Worm (Caenorhabditis elegans) whole organism, L2 larva: ENCODE results near the gene gfat-1.

Source experiments
- F13H6.1 ChIP-seq: sonication (generic microtip); optimal IDR thresholded peaks from 2 replicates; lab custom pipeline; 2016; ENCODE audit warnings: missing genetic modification characterization, missing compliant biosample characterization
- blmp-1 ChIP-seq: sonication (generic microtip); optimal IDR thresholded peaks from 2 replicates; lab custom pipeline; 2017; ENCODE audit warnings: missing genetic modification characterization, mild to moderate bottlenecking, missing compliant biosample characterization, antibody characterized with exemption, moderate library complexity; ENCODE audit not compliant: insufficient read depth
- mdl-1 ChIP-seq, 2 experiments: fragments of 150-350 bp in 1 of 2; sonication (generic microtip) in 1 of 2; optimal IDR thresholded peaks; 2 replicates each; lab custom pipeline; 2017; ENCODE audit warnings: missing biosample characterization in 2 of 2, missing genetic modification characterization in 2 of 2
- nhr-77 ChIP-seq: fragments of 150-350 bp; optimal IDR thresholded peaks from 2 replicates; lab custom pipeline; 2014; ENCODE audit warnings: missing biosample characterization, missing genetic modification characterization
- ztf-4 ChIP-seq: fragments of 150-350 bp; optimal IDR thresholded peaks from 2 replicates; lab custom pipeline; 2014; ENCODE audit warnings: missing biosample characterization, missing genetic modification characterization

- TF ChIP-seq F13H6.1 (peak; percentile 35), nhr-77 (tag; lab: Kevin White, UChicago) (no peak), blmp-1 (tag; lab: Kevin White, UChicago) (peak; percentile 47), mdl-1 (tag; optimal IDR thresholded peaks at IDR 0.05; lab: Kevin White, UChicago) (no peak), ztf-4 (tag; lab: Kevin White, UChicago) (no peak)
Measured at ce11 chrII:11620630-11621246, 25.5 kb upstream of the gfat-1 start.
